Fruit fly (Drosophila melanogaster): ENCODE data around the gene CG3226.

dm6 chrX:6616771-6617170 lies 37.3 kb downstream of the CG3226 start:
- no peak for TF ChIP-seq Myc (optimal IDR thresholded peaks at IDR 0.05)
- TF ChIP-seq psq (optimal IDR thresholded peaks at IDR 0.05), result no peak

All from Kc167 (cell line).